Worm (Caenorhabditis elegans): Measurements from ENCODE around the gene R01E6.5.

ce11 chrX:13526219-13527218 is 10.3 kb upstream of the R01E6.5 start:
- no peak for TF ChIP-seq hnd-1 (tag; optimal IDR thresholded peaks at IDR 0.05)
- TF ChIP-seq ama-1 (optimal IDR thresholded peaks at IDR 0.05): no peak
- TF ChIP-seq ceh-13 (GFP tag; optimal IDR thresholded peaks at IDR 0.05): no peak
- TF ChIP-seq tbx-37 (GFP tag; conservative IDR thresholded peaks at IDR 0.05): no peak
- no peak for TF ChIP-seq aly-1 (tag; optimal IDR thresholded peaks at IDR 0.05)
- no peak for TF ChIP-seq ceh-36 (tag; optimal IDR thresholded peaks at IDR 0.05)
- no peak for TF ChIP-seq flt-1 (GFP tag; IDR thresholded peaks at IDR 0.05)
- no peak for TF ChIP-seq F13C5.2 (tag; optimal IDR thresholded peaks at IDR 0.05)
- no peak for TF ChIP-seq pes-1 (GFP tag; IDR thresholded peaks at IDR 0.05)

Measured in whole organism, early embryonic.